Fruit fly (Drosophila melanogaster): ENCODE measurements around the gene Hsp60B.

Gene Hsp60B

dm6 chr2L:684089-684488 is 44.1 kb upstream of the Hsp60B start:
- TF ChIP-seq eg (GFP tag; IDR thresholded peaks at IDR 0.05) (no peak), dsx (GFP tag; optimal IDR thresholded peaks at IDR 0.05; ENCODE audit: poor library complexity, severe bottlenecking) (peak; percentile 80)

- TF ChIP-seq CG10669 (GFP tag; optimal IDR thresholded peaks at IDR 0.05) (no peak), Hr4 (GFP tag; optimal IDR thresholded peaks at IDR 0.05) (no peak), acj6 (GFP tag; optimal IDR thresholded peaks at IDR 0.05) (peak; percentile 26), CG1621 (tag; optimal IDR thresholded peaks at IDR 0.05) (no peak), CG11762 (GFP tag; optimal IDR thresholded peaks at IDR 0.05; ENCODE audit: insufficient read depth) (no peak), CG8319 (GFP tag; optimal IDR thresholded peaks at IDR 0.05) (no peak), net (GFP tag; optimal IDR thresholded peaks at IDR 0.05) (no peak), Ets96B (tag; optimal IDR thresholded peaks at IDR 0.05) (no peak), Ets21C (GFP tag; optimal IDR thresholded peaks at IDR 0.05) (no peak), CG6276 (GFP tag; optimal IDR thresholded peaks at IDR 0.05) (no peak), CG11902 (GFP tag; optimal IDR thresholded peaks at IDR 0.05) (no peak), Sox14 (GFP tag; optimal IDR thresholded peaks at IDR 0.05) (peak; percentile 49), spab (GFP tag; optimal IDR thresholded peaks at IDR 0.05) (no peak), Hr38 (GFP tag; optimal IDR thresholded peaks at IDR 0.05) (no peak), CG10631 (GFP tag; optimal IDR thresholded peaks at IDR 0.05) (peak; percentile 55), Eip78C (GFP tag) (peak; percentile 49), Sox15 (GFP tag; optimal IDR thresholded peaks at IDR 0.05) (no peak), CG6808 (GFP tag; optimal IDR thresholded peaks at IDR 0.05) (no peak), Eip93F (GFP tag; optimal IDR thresholded peaks at IDR 0.05) (no peak), fd85E (GFP tag; optimal IDR thresholded peaks at IDR 0.05) (no peak), achi (GFP tag; optimal IDR thresholded peaks at IDR 0.05) (peak; percentile 19), Lpt (GFP tag; optimal IDR thresholded peaks at IDR 0.05) (no peak), CG4318 (GFP tag; optimal IDR thresholded peaks at IDR 0.05) (peak; percentile 13), CG32006 (GFP tag; optimal IDR thresholded peaks at IDR 0.05) (peak; percentile 31), esn (GFP tag; optimal IDR thresholded peaks at IDR 0.05) (peak; percentile 34), Met (GFP tag; optimal IDR thresholded peaks at IDR 0.05) (peak; percentile 12), pdm3 (GFP tag; optimal IDR thresholded peaks at IDR 0.05) (peak; percentile 32), dsx (GFP tag; optimal IDR thresholded peaks at IDR 0.05; ENCODE audit: poor library complexity, severe bottlenecking) (no peak), CG3919 (GFP tag; optimal IDR thresholded peaks at IDR 0.05) (peak; percentile 22), CG9139 (GFP tag; optimal IDR thresholded peaks at IDR 0.05) (no peak), CG8632 (GFP tag; optimal IDR thresholded peaks at IDR 0.05) (no peak), vri (GFP tag; optimal IDR thresholded peaks at IDR 0.05) (no peak), fd59A (GFP tag; optimal IDR thresholded peaks at IDR 0.05) (peak; percentile 34), Eip75B (GFP tag; optimal IDR thresholded peaks at IDR 0.05) (peak; percentile 41), ss (GFP tag; optimal IDR thresholded peaks at IDR 0.05) (no peak), CG6163 (GFP tag; IDR thresholded peaks at IDR 0.05) (peak; percentile 51; the same call in 1 of the 3 replicates), CG6854 (GFP tag; optimal IDR thresholded peaks at IDR 0.05) (no peak), cyc (GFP tag; optimal IDR thresholded peaks at IDR 0.05) (peak; percentile 9), Sox102F (GFP tag; optimal IDR thresholded peaks at IDR 0.05) (no peak), Blimp-1 (GFP tag; optimal IDR thresholded peaks at IDR 0.05) (no peak), CG31627 (GFP tag; optimal IDR thresholded peaks at IDR 0.05) (peak; percentile 4), lz (GFP tag; optimal IDR thresholded peaks at IDR 0.05) (no peak), CG34406 (GFP tag; optimal IDR thresholded peaks at IDR 0.05) (no peak), eg (GFP tag; IDR thresholded peaks at IDR 0.05) (no peak), svp (GFP tag) (peak; percentile 63), Smox (GFP tag; optimal IDR thresholded peaks at IDR 0.05) (no peak), salr (GFP tag; optimal IDR thresholded peaks at IDR 0.05) (peak in 1 of 2 experiments; percentile 20), CG3032 (tag; optimal IDR thresholded peaks at IDR 0.05) (no peak), CG15336 (GFP tag; IDR thresholded peaks at IDR 0.05) (no peak), CG6792 (GFP tag; optimal IDR thresholded peaks at IDR 0.05) (no peak)
Measured at dm6 chr2L:684788-685187, 43.4 kb upstream of the Hsp60B start.

Data from whole organism, prepupa.